Fruit fly (Drosophila melanogaster) whole organism, prepupa: Measurements from ENCODE around the gene CG7120.
A peak's percentile ranks its signal among the peaks of the same experiment; 100 is the strongest.

Experiments used
- Blimp-1 ChIP-seq: fragments of 200-800 bp; sonication (Bioruptor generic); optimal IDR thresholded peaks from 3 replicates; lab custom pipeline; 2017; ENCODE audit warnings: missing biosample characterization, missing genetic modification characterization, mild to moderate bottlenecking, moderate library complexity, missing genetic modification reagents
- CG10631 ChIP-seq: fragments of 200-800 bp; sonication (Bioruptor generic); optimal IDR thresholded peaks from 2 replicates; lab custom pipeline; 2016; ENCODE audit warnings: missing biosample characterization, missing genetic modification characterization
- CG10669 ChIP-seq: fragments of 200-800 bp; sonication (Bioruptor generic); optimal IDR thresholded peaks from 3 replicates; lab custom pipeline; 2018; ENCODE audit warnings: missing biosample characterization, mild to moderate bottlenecking, missing genetic modification characterization, moderate library complexity
- CG11294 ChIP-seq: fragments of 200-800 bp; sonication (Bioruptor generic); IDR thresholded peaks from 2 replicates; pipeline ENCODE4 v1.3.6; 2022; ENCODE audit warnings: missing biosample characterization, missing genetic modification characterization
- CG11762 ChIP-seq: fragments of 200-800 bp; sonication (Bioruptor generic); optimal IDR thresholded peaks from 3 replicates; lab custom pipeline; 2016; ENCODE audit warnings: missing biosample characterization, missing genetic modification characterization; ENCODE audit not compliant: insufficient read depth
- CG11902 ChIP-seq: fragments of 200-800 bp; sonication (Bioruptor generic); optimal IDR thresholded peaks from 3 replicates; lab custom pipeline; 2016; ENCODE audit warnings: missing biosample characterization, missing genetic modification characterization
- CG1621 ChIP-seq: fragments of 200-800 bp; sonication (Bioruptor generic); optimal IDR thresholded peaks from 3 replicates; lab custom pipeline; 2018; ENCODE audit warnings: missing biosample characterization, mild to moderate bottlenecking, missing genetic modification characterization
- CG16779 ChIP-seq: fragments of 200-800 bp; sonication (Bioruptor generic); optimal IDR thresholded peaks from 3 replicates; lab custom pipeline; 2017; ENCODE audit warnings: missing biosample characterization, mild to moderate bottlenecking, missing genetic modification characterization
- CG3032 ChIP-seq: fragments of 200-800 bp; optimal IDR thresholded peaks from 2 replicates; lab custom pipeline; 2019; ENCODE audit warnings: missing biosample characterization, mild to moderate bottlenecking, missing genetic modification characterization, moderate library complexity
- CG31627 ChIP-seq: fragments of 200-800 bp; sonication (Bioruptor generic); optimal IDR thresholded peaks from 3 replicates; lab custom pipeline; 2016; ENCODE audit warnings: missing biosample characterization, missing genetic modification characterization
- CG32006 ChIP-seq: fragments of 200-800 bp; sonication (Bioruptor generic); optimal IDR thresholded peaks from 3 replicates; lab custom pipeline; 2017; ENCODE audit warnings: missing biosample characterization, mild to moderate bottlenecking, missing genetic modification characterization
- CG3919 ChIP-seq: fragments of 200-800 bp; sonication (Bioruptor generic); optimal IDR thresholded peaks from 3 replicates; lab custom pipeline; 2016; ENCODE audit warnings: missing biosample characterization, missing genetic modification characterization
- CG4318 ChIP-seq: fragments of 200-800 bp; sonication (Bioruptor generic); optimal IDR thresholded peaks from 3 replicates; lab custom pipeline; 2017; ENCODE audit warnings: missing biosample characterization, mild to moderate bottlenecking, missing genetic modification characterization
- CG6276 ChIP-seq: fragments of 200-800 bp; sonication (Bioruptor generic); optimal IDR thresholded peaks from 2 replicates; lab custom pipeline; 2017; ENCODE audit warnings: missing biosample characterization, mild to moderate bottlenecking, missing genetic modification characterization
- CG6792 ChIP-seq: fragments of 200-800 bp; sonication (Bioruptor generic); optimal IDR thresholded peaks from 3 replicates; lab custom pipeline; 2016; ENCODE audit warnings: missing biosample characterization, missing genetic modification characterization
- CG6808 ChIP-seq: fragments of 200-800 bp; sonication (Bioruptor generic); optimal IDR thresholded peaks from 3 replicates; lab custom pipeline; 2017; ENCODE audit warnings: missing biosample characterization, missing genetic modification characterization, mild to moderate bottlenecking, moderate library complexity, missing genetic modification reagents
- CG6854 ChIP-seq: fragments of 200-800 bp; sonication (Bioruptor generic); optimal IDR thresholded peaks from 2 replicates; lab custom pipeline; 2017; ENCODE audit warnings: missing biosample characterization, mild to moderate bottlenecking, missing genetic modification characterization
- CG7368 ChIP-seq: fragments of 200-800 bp; sonication (Bioruptor generic); optimal IDR thresholded peaks from 3 replicates; lab custom pipeline; 2016; ENCODE audit warnings: missing biosample characterization, missing genetic modification characterization
- CG8119 ChIP-seq: fragments of 200-800 bp; sonication (Bioruptor generic); IDR thresholded peaks from 3 replicates; pipeline ENCODE4 v1.3.6; 2022; ENCODE audit warnings: missing biosample characterization, missing genetic modification characterization
- CG8319 ChIP-seq: fragments of 200-800 bp; sonication (Bioruptor generic); optimal IDR thresholded peaks from 3 replicates; lab custom pipeline; 2016; ENCODE audit warnings: missing biosample characterization, missing genetic modification characterization
- CG9139 ChIP-seq: fragments of 200-800 bp; sonication (Bioruptor generic); optimal IDR thresholded peaks from 3 replicates; lab custom pipeline; 2017; ENCODE audit warnings: missing biosample characterization, mild to moderate bottlenecking, missing genetic modification characterization
- Eip93F ChIP-seq: fragments of 200-800 bp; sonication (Bioruptor generic); optimal IDR thresholded peaks from 2 replicates; lab custom pipeline; 2016; ENCODE audit warnings: missing biosample characterization, mild to moderate bottlenecking, missing genetic modification characterization
- Ets21C ChIP-seq: fragments of 200-800 bp; sonication (Bioruptor generic); optimal IDR thresholded peaks from 3 replicates; lab custom pipeline; 2016; ENCODE audit warnings: missing biosample characterization, missing genetic modification characterization
- Ets96B ChIP-seq: fragments of 200-800 bp; optimal IDR thresholded peaks from 2 replicates; lab custom pipeline; 2019; ENCODE audit warnings: missing biosample characterization, mild to moderate bottlenecking, missing genetic modification characterization, moderate library complexity
- Hr38 ChIP-seq: sonication (Bioruptor generic); optimal IDR thresholded peaks from 2 replicates; lab custom pipeline; 2016; ENCODE audit warnings: missing biosample characterization, missing genetic modification characterization
- Hr4 ChIP-seq: fragments of 200-800 bp; sonication (Bioruptor generic); optimal IDR thresholded peaks from 3 replicates; lab custom pipeline; 2016; ENCODE audit warnings: missing biosample characterization, missing genetic modification characterization
- Lpt ChIP-seq: fragments of 200-800 bp; sonication (Bioruptor generic); optimal IDR thresholded peaks from 3 replicates; lab custom pipeline; 2016; ENCODE audit warnings: missing biosample characterization, missing genetic modification characterization
- Met ChIP-seq: fragments of 200-800 bp; sonication (Bioruptor generic); optimal IDR thresholded peaks from 3 replicates; lab custom pipeline; 2016; ENCODE audit warnings: missing biosample characterization, missing genetic modification characterization
- OdsH ChIP-seq: fragments of 200-800 bp; sonication (Bioruptor generic); optimal IDR thresholded peaks from 3 replicates; lab custom pipeline; 2016; ENCODE audit warnings: missing biosample characterization, missing genetic modification characterization
- Smox ChIP-seq: fragments of 200-800 bp; sonication (Bioruptor generic); optimal IDR thresholded peaks from 3 replicates; lab custom pipeline; 2016; ENCODE audit warnings: missing biosample characterization, missing genetic modification characterization
- Sox15 ChIP-seq: fragments of 200-800 bp; sonication (Bioruptor generic); optimal IDR thresholded peaks from 3 replicates; lab custom pipeline; 2016; ENCODE audit warnings: missing biosample characterization, missing genetic modification characterization
- achi ChIP-seq: fragments of 200-800 bp; sonication (Bioruptor generic); optimal IDR thresholded peaks from 3 replicates; lab custom pipeline; 2016; ENCODE audit warnings: missing biosample characterization, missing genetic modification characterization
- dac ChIP-seq: fragments of 200-800 bp; sonication (Bioruptor generic); optimal IDR thresholded peaks from 2 replicates; lab custom pipeline; 2017; ENCODE audit warnings: missing biosample characterization, mild to moderate bottlenecking, missing genetic modification characterization
- dsx ChIP-seq: fragments of 200-800 bp; optimal IDR thresholded peaks from 3 replicates; lab custom pipeline; 2019; ENCODE audit warnings: missing biosample characterization, mild to moderate bottlenecking, missing genetic modification characterization, moderate library complexity; ENCODE audit not compliant: poor library complexity, severe bottlenecking
- eg ChIP-seq: fragments of 200-800 bp; sonication (Bioruptor generic); IDR thresholded peaks from 3 replicates; pipeline ENCODE4 v1.3.6; 2022; ENCODE audit warnings: missing biosample characterization, missing genetic modification characterization
- esn ChIP-seq: fragments of 200-800 bp; sonication (Bioruptor generic); optimal IDR thresholded peaks from 2 replicates; lab custom pipeline; 2016; ENCODE audit warnings: missing biosample characterization, mild to moderate bottlenecking, missing genetic modification characterization, moderate library complexity
- fd85E ChIP-seq: fragments of 200-800 bp; sonication (Bioruptor generic); optimal IDR thresholded peaks from 3 replicates; lab custom pipeline; 2016; ENCODE audit warnings: missing biosample characterization, missing genetic modification characterization
- fkh ChIP-seq: fragments of 200-800 bp; sonication (Bioruptor generic); optimal IDR thresholded peaks from 3 replicates; lab custom pipeline; 2017; ENCODE audit warnings: missing biosample characterization, mild to moderate bottlenecking, missing genetic modification characterization, moderate library complexity
- pdm3 ChIP-seq: fragments of 200-800 bp; sonication (Bioruptor generic); optimal IDR thresholded peaks from 3 replicates; lab custom pipeline; 2016; ENCODE audit warnings: missing biosample characterization, missing genetic modification characterization
- spab ChIP-seq: fragments of 200-800 bp; sonication (Bioruptor generic); optimal IDR thresholded peaks from 2 replicates; lab custom pipeline; 2017; ENCODE audit warnings: missing biosample characterization, mild to moderate bottlenecking, missing genetic modification characterization, missing genetic modification reagents
- ss ChIP-seq, 2 experiments: fragments of 200-800 bp; sonication (Bioruptor generic); optimal IDR thresholded peaks; 2 replicates in 1 of 2; 3 replicates in 1 of 2; lab custom pipeline; 2017 to 2018; ENCODE audit warnings: mild to moderate bottlenecking in 2 of 2, missing biosample characterization in 2 of 2, missing genetic modification characterization in 2 of 2, moderate library complexity in 1 of 2
- svp ChIP-seq: fragments of 200-800 bp; sonication (Bioruptor generic); peaks from one replicate; lab custom pipeline; 2016; ENCODE audit warnings: missing biosample characterization, missing genetic modification characterization
- topi ChIP-seq: fragments of 200-800 bp; sonication (Bioruptor generic); optimal IDR thresholded peaks from 3 replicates; lab custom pipeline; 2016; ENCODE audit warnings: missing biosample characterization, missing genetic modification characterization
- vri ChIP-seq: fragments of 200-800 bp; sonication (Bioruptor generic); optimal IDR thresholded peaks from 3 replicates; lab custom pipeline; 2016; ENCODE audit warnings: missing biosample characterization, mild to moderate bottlenecking, missing genetic modification characterization

Gene CG7120

DNA sequence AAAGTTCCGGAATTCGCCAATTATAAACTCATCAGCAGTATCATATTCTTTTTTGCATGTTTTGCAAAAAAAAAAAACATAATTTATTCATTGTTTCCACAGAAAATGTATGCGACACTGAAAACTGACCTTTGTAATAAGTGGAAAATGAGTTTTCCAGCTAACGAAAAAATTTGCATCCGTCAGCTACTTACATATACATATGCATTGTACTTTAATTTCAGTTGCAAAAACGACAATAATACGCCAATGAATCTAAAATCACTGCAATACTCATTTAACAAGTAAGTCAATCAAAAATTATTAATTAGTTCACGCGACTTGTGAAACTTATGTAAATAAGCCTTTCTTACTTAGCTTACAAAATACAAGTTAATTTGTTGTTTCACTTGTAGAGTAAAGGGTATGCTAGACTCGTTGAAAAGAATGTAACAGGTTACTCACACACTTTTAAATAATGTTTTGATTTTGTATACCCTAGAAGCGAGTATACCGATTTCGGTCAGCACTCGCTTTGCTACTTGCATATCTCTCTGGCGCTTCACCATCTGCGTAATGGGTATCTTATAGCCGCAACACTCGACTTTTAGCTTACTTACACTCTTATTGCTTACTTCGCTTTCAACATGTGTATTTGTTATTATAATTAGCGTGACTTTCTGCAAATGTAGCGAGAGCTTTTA is 3.1 kb downstream of the CG7120 start (continued):
- TF ChIP-seq CG11294: peak; percentile 65
- TF ChIP-seq fd85E (GFP tag; lab: Kevin White, UChicago): no peak
- TF ChIP-seq dac (GFP tag; lab: Kevin White, UChicago): no peak
- TF ChIP-seq Smox (GFP tag; lab: Kevin White, UChicago): no peak
- TF ChIP-seq Ets21C: no peak
- peak; percentile 66 for TF ChIP-seq CG1621 (tag; lab: Kevin White, UChicago)
- peak; percentile 70 for TF ChIP-seq Sox15 (GFP tag; lab: Kevin White, UChicago)
- TF ChIP-seq topi (GFP tag; lab: Kevin White, UChicago): no peak
- peak; percentile 63 for TF ChIP-seq CG6792 (GFP tag; lab: Kevin White, UChicago)
- TF ChIP-seq CG6276 (GFP tag; lab: Kevin White, UChicago): no peak
- TF ChIP-seq svp: no peak
- TF ChIP-seq CG6808: no peak
- TF ChIP-seq CG6854 (GFP tag; lab: Kevin White, UChicago): peak; percentile 60
- TF ChIP-seq ss (GFP tag; optimal IDR thresholded peaks at IDR 0.05; lab: Kevin White, UChicago): no peak
- no peak for TF ChIP-seq spab
- peak; percentile 74 for TF ChIP-seq CG8319 (GFP tag; lab: Kevin White, UChicago)
- peak; percentile 71 for TF ChIP-seq CG11762 (GFP tag; lab: Kevin White, UChicago)
- TF ChIP-seq vri (GFP tag; lab: Kevin White, UChicago): no peak

DNA sequence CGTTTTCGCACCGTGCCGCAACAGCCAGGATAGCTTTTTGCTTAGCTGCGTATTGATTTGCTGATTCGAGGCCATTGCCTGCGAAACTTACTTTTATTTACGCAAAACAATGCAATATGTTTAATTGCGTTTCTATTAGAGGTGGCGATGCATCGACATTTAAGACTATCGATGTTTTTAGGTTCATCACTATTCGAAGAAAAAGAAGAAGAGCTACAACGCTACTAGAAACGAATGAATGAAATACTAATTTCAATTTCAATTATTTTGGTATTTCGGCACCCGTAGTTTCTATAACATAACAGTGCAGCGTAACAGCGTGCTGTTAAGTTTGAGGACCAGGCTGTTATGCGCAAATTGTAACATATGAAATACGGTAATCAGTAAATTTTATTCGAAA is 9.3 kb downstream of the CG7120 start, which contains the start of the genes Tpt, mkg-p and CG13667:
Tpt (minus strand) TSS at position 155 of the 400 bp plus-strand sequence.
mkg-p (minus strand) TSS at position 155 of the 400 bp plus-strand sequence.
CG13667 (plus strand) TSS at position 332 of the 400 bp plus-strand sequence.
- TF ChIP-seq Hr4 (GFP tag; lab: Kevin White, UChicago) (no peak), CG1621 (tag; lab: Kevin White, UChicago) (peak; percentile 54)

DNA sequence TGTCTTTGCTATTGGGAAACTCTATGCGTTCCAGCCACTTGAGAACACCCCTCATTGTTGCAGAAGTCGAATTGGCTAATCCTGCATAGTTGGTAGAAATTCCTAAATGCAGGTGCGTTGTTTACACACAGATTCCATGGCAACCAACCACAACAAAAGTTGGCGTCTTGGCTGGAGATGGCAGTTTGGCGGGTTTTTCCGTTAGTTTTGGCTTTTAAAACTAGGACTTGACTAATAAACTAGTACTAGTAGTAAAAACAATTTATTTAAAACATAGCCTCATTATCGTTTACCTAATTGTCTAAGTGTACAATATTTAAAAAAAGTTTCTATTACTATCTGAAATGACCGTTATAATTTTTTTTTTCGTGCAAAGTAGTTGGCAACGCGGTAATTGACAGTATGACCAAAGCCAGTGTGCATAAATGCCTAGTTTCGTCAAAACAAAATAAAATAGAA is 15.7 kb downstream of the CG7120 start, which contains the start of gene Exo70:
Exo70 (plus strand) TSS at position 413 of the 459 bp plus-strand sequence.
- TF ChIP-seq Met (no peak), Blimp-1 (GFP tag; lab: Kevin White, UChicago) (no peak), Ets96B (tag; lab: Kevin White, UChicago) (no peak), CG31627 (no peak), CG3032 (tag; lab: Kevin White, UChicago) (peak; percentile 29), fkh (peak; percentile 74), CG4318 (GFP tag; lab: Kevin White, UChicago) (no peak), Lpt (GFP tag; lab: Kevin White, UChicago) (no peak), OdsH (GFP tag; lab: Kevin White, UChicago) (no peak), dac (GFP tag; lab: Kevin White, UChicago) (no peak), esn (GFP tag; lab: Kevin White, UChicago) (no peak), eg (GFP tag; lab: Robert Waterston, UW) (0 out of 3 replicates have a peak, but pooled peaks have one; percentile 8), pdm3 (GFP tag; lab: Kevin White, UChicago) (no peak), CG8319 (GFP tag; lab: Kevin White, UChicago) (no peak), achi (no peak), topi (GFP tag; lab: Kevin White, UChicago) (no peak), CG11902 (no peak), CG6276 (GFP tag; lab: Kevin White, UChicago) (no peak), CG9139 (GFP tag; lab: Kevin White, UChicago) (no peak), CG6854 (GFP tag; lab: Kevin White, UChicago) (no peak), Smox (GFP tag; lab: Kevin White, UChicago) (no peak), CG10669 (GFP tag; lab: Kevin White, UChicago) (no peak), CG3919 (GFP tag; lab: Kevin White, UChicago) (no peak), CG16779 (tag; lab: Kevin White, UChicago) (no peak), CG10631 (GFP tag; lab: Kevin White, UChicago) (no peak), CG32006 (peak; percentile 77), CG8119 (GFP tag; lab: Robert Waterston, UW) (no peak), Eip93F (GFP tag; lab: Kevin White, UChicago) (no peak), Hr4 (GFP tag; lab: Kevin White, UChicago) (no peak), dsx (GFP tag; lab: Kevin White, UChicago) (no peak), CG7368 (no peak), Ets21C (no peak), Hr38 (GFP tag; lab: Kevin White, UChicago) (no peak)
